Worm (Caenorhabditis elegans) whole organism, L1 larva: ENCODE results near the gene ZK892.3.

Source experiments
- F16B12.6 ChIP-seq: fragments of 150-350 bp; optimal IDR thresholded peaks from 2 replicates; lab custom pipeline; 2014; ENCODE audit warnings: missing biosample characterization, missing genetic modification characterization
- blmp-1 ChIP-seq: fragments of 150-350 bp; optimal IDR thresholded peaks from 2 replicates; lab custom pipeline; 2014; ENCODE audit warnings: missing biosample characterization, missing genetic modification characterization
- ceh-63 ChIP-seq: fragments of 200-800 bp; sonication (Bioruptor generic); optimal IDR thresholded peaks from 2 replicates; lab custom pipeline; 2018; ENCODE audit warnings: mild to moderate bottlenecking, missing genetic modification characterization, missing compliant biosample characterization
- ceh-88 ChIP-seq: fragments of 200-800 bp; sonication (Bioruptor generic); IDR thresholded peaks from 2 replicates; pipeline ENCODE4 v1.3.6; 2022; ENCODE audit warnings: missing genetic modification characterization, missing compliant biosample characterization
- ces-1 ChIP-seq: fragments of 150-350 bp; optimal IDR thresholded peaks from 2 replicates; lab custom pipeline; 2014; ENCODE audit warnings: missing biosample characterization, missing genetic modification reagents, missing genetic modification characterization
- dsc-1 ChIP-seq: sonication (generic microtip); optimal IDR thresholded peaks from 2 replicates; lab custom pipeline; 2016; ENCODE audit warnings: mild to moderate bottlenecking, missing genetic modification characterization, missing compliant biosample characterization
- efl-1 ChIP-seq, 4 experiments: fragments of 150-350 bp; optimal IDR thresholded peaks in 3 of 4; peaks in 1 of 4; 1 replicate in 1 of 4; 2 replicates in 3 of 4; lab custom pipeline; 2014; ENCODE audit warnings: missing biosample characterization in 2 of 4, missing genetic modification characterization in 2 of 4, missing genetic modification reagents in 2 of 4
- efl-3 ChIP-seq: fragments of 200-800 bp; sonication (Bioruptor generic); optimal IDR thresholded peaks from 2 replicates; lab custom pipeline; 2018; ENCODE audit warnings: mild to moderate bottlenecking, missing genetic modification characterization, missing compliant biosample characterization
- egl-13 ChIP-seq: sonication (generic microtip); optimal IDR thresholded peaks from 2 replicates; lab custom pipeline; 2016; ENCODE audit warnings: missing genotype, missing genetic modification reagents, missing genetic modification characterization, missing compliant biosample characterization
- elt-2 ChIP-seq: sonication (generic microtip); optimal IDR thresholded peaks from 2 replicates; lab custom pipeline; 2016; ENCODE audit warnings: missing genetic modification characterization, mild to moderate bottlenecking, inconsistent platforms, missing compliant biosample characterization, missing genetic modification reagents
- elt-3 ChIP-seq, 6 experiments: fragments of 150-350 bp in 1 of 6; sonication (generic microtip); optimal IDR thresholded peaks; 2 replicates each; lab custom pipeline; 2017 to 2018; ENCODE audit warnings: missing biosample characterization in 6 of 6, missing genetic modification characterization in 6 of 6, inconsistent platforms in 1 of 6
- fkh-10 ChIP-seq: sonication (generic microtip); optimal IDR thresholded peaks from 2 replicates; lab custom pipeline; 2017; ENCODE audit warnings: missing biosample characterization, missing genetic modification reagents, missing genetic modification characterization
- fkh-4 ChIP-seq: sonication (generic microtip); optimal IDR thresholded peaks from 2 replicates; lab custom pipeline; 2016; ENCODE audit warnings: missing compliant biosample characterization, missing genetic modification characterization, borderline replicate concordance
- fos-1 ChIP-seq: fragments of 150-350 bp; optimal IDR thresholded peaks from 2 replicates; lab custom pipeline; 2014; ENCODE audit warnings: missing biosample characterization, missing genetic modification characterization
- hlh-17 ChIP-seq: fragments of 200-800 bp; sonication (Bioruptor generic); optimal IDR thresholded peaks from 2 replicates; lab custom pipeline; 2018; ENCODE audit warnings: missing genetic modification characterization, mild to moderate bottlenecking, missing compliant biosample characterization, moderate library complexity, borderline replicate concordance
- hpl-2 ChIP-seq: fragments of 150-350 bp; optimal IDR thresholded peaks from 2 replicates; lab custom pipeline; 2014; ENCODE audit warnings: missing biosample characterization, missing genetic modification reagents, missing genetic modification characterization
- lin-14 ChIP-seq: fragments of 200-800 bp; sonication (Bioruptor generic); optimal IDR thresholded peaks from 2 replicates; lab custom pipeline; 2018; ENCODE audit warnings: mild to moderate bottlenecking, missing genetic modification characterization, moderate library complexity, missing compliant biosample characterization
- lin-35 ChIP-seq, 2 experiments: fragments of 150-350 bp; optimal IDR thresholded peaks; 2 replicates each; lab custom pipeline; 2014; ENCODE audit warnings: missing biosample characterization in 2 of 2, missing genetic modification characterization in 2 of 2, missing genetic modification reagents in 2 of 2
- lin-39 ChIP-seq: fragments of 150-350 bp; optimal IDR thresholded peaks from 2 replicates; lab custom pipeline; 2014; ENCODE audit warnings: missing biosample characterization, missing genetic modification reagents, missing genetic modification characterization
- lsy-2 ChIP-seq, 2 experiments: fragments of 150-350 bp; optimal IDR thresholded peaks; 2 replicates each; lab custom pipeline; 2014; ENCODE audit warnings: missing biosample characterization in 2 of 2, missing genetic modification characterization in 2 of 2
- mab-9 ChIP-seq: fragments of 200-800 bp; sonication (Bioruptor generic); IDR thresholded peaks from 2 replicates; pipeline ENCODE4 v1.3.6; 2022; ENCODE audit warnings: missing genetic modification reagents, missing genetic modification characterization, missing compliant biosample characterization
- mep-1 ChIP-seq: fragments of 150-350 bp; optimal IDR thresholded peaks from 2 replicates; lab custom pipeline; 2014; ENCODE audit warnings: missing biosample characterization, missing genetic modification characterization
- nhr-12 ChIP-seq: sonication (generic microtip); optimal IDR thresholded peaks from 2 replicates; lab custom pipeline; 2017; ENCODE audit warnings: missing biosample characterization, missing genetic modification characterization
- nhr-19 ChIP-seq: fragments of 200-800 bp; sonication (Bioruptor generic); conservative IDR thresholded peaks from 2 replicates; pipeline ENCODE4 v1.3.6; 2022; ENCODE audit warnings: missing genetic modification characterization, missing compliant biosample characterization
- nhr-20 ChIP-seq: sonication (generic microtip); optimal IDR thresholded peaks from 2 replicates; lab custom pipeline; 2016; ENCODE audit warnings: mild to moderate bottlenecking, missing genetic modification characterization, missing compliant biosample characterization
- nhr-71 ChIP-seq: sonication (generic microtip); optimal IDR thresholded peaks from 2 replicates; lab custom pipeline; 2016; ENCODE audit warnings: mild to moderate bottlenecking, missing genetic modification characterization, moderate library complexity, missing compliant biosample characterization
- nhr-85 ChIP-seq: sonication (generic microtip); peaks from one replicate; lab custom pipeline; 2016; ENCODE audit warnings: missing genetic modification characterization, inconsistent platforms, missing compliant biosample characterization
- nhr-90 ChIP-seq: sonication (generic microtip); optimal IDR thresholded peaks from 2 replicates; lab custom pipeline; 2016; ENCODE audit warnings: mild to moderate bottlenecking, missing genetic modification characterization, missing compliant biosample characterization; ENCODE audit not compliant: poor library complexity
- pag-3 ChIP-seq: sonication (generic microtip); optimal IDR thresholded peaks from 2 replicates; lab custom pipeline; 2017; ENCODE audit warnings: missing genetic modification characterization, mild to moderate bottlenecking, missing compliant biosample characterization, antibody characterized with exemption, borderline replicate concordance; ENCODE audit not compliant: insufficient read depth
- pqm-1 ChIP-seq: sonication (generic microtip); optimal IDR thresholded peaks from 3 replicates; lab custom pipeline; 2017; ENCODE audit warnings: missing biosample characterization, missing genetic modification characterization
- rnt-1 ChIP-seq: sonication (generic microtip); optimal IDR thresholded peaks from 2 replicates; lab custom pipeline; 2016; ENCODE audit warnings: mild to moderate bottlenecking, missing genetic modification characterization, moderate library complexity, missing compliant biosample characterization
- skn-1 ChIP-seq: fragments of 150-350 bp; optimal IDR thresholded peaks from 2 replicates; lab custom pipeline; 2014; ENCODE audit warnings: missing biosample characterization, missing genetic modification characterization
- snpc-4 ChIP-seq: fragments of 150-350 bp; optimal IDR thresholded peaks from 2 replicates; lab custom pipeline; 2014; ENCODE audit warnings: missing biosample characterization, missing genetic modification characterization
- snu-23 ChIP-seq: sonication (generic microtip); optimal IDR thresholded peaks from 2 replicates; lab custom pipeline; 2016; ENCODE audit warnings: missing genetic modification characterization, missing compliant biosample characterization
- swsn-7 ChIP-seq: sonication (generic microtip); optimal IDR thresholded peaks from 2 replicates; lab custom pipeline; 2016; ENCODE audit warnings: missing genetic modification characterization, missing compliant biosample characterization
- tbx-2 ChIP-seq: sonication (generic microtip); optimal IDR thresholded peaks from 2 replicates; lab custom pipeline; 2016; ENCODE audit warnings: missing genetic modification characterization, missing compliant biosample characterization
- tlp-1 ChIP-seq: fragments of 150-350 bp; optimal IDR thresholded peaks from 2 replicates; lab custom pipeline; 2014; ENCODE audit warnings: missing biosample characterization, missing genetic modification characterization
- xbp-1 ChIP-seq: sonication (generic microtip); optimal IDR thresholded peaks from 2 replicates; lab custom pipeline; 2016; ENCODE audit warnings: missing genetic modification characterization, missing compliant biosample characterization
- zag-1 ChIP-seq: fragments of 150-350 bp; optimal IDR thresholded peaks from 2 replicates; lab custom pipeline; 2014; ENCODE audit warnings: missing biosample characterization, missing genetic modification characterization
- zip-4 ChIP-seq: fragments of 200-800 bp; sonication (Bioruptor generic); optimal IDR thresholded peaks from 2 replicates; lab custom pipeline; 2018; ENCODE audit warnings: mild to moderate bottlenecking, missing genetic modification characterization, moderate library complexity, missing compliant biosample characterization

Gene ZK892.3

DNA sequence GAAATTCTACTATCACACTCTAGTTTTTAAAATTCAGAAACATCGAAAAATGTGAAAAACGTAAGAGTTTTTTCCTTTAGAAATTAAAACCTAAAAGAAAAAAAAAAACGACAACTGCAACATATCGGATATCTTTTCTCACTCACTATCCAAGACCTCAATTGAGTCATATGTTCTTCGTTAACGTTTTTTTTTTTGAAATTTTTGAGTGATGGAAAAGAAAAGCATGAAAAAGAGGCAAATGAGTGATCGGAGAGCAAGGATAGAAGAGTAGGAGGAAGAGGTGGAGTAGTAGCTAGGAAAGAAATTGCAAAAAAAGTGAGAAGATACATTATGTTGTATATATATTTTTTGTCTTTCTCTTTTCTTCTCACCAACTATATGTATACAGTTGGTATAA lies 12.1 kb upstream of the ZK892.3 start:
- no peak for TF ChIP-seq ceh-63 (GFP tag; lab: Kevin White, UChicago)
- TF ChIP-seq dsc-1 (tag; lab: Kevin White, UChicago), result peak; percentile 50
- peak; percentile 31 for TF ChIP-seq pag-3
- TF ChIP-seq lin-14 (GFP tag; lab: Kevin White, UChicago), result peak; percentile 73
- TF ChIP-seq tbx-2, result peak; percentile 6
- TF ChIP-seq snpc-4, result no peak
- no peak for TF ChIP-seq hlh-17
- TF ChIP-seq blmp-1 (tag; lab: Kevin White, UChicago), result no peak
- peak; percentile 2 for TF ChIP-seq rnt-1
- TF ChIP-seq nhr-85, result no peak
- TF ChIP-seq fkh-4 (tag; lab: Kevin White, UChicago), result no peak
- no peak for TF ChIP-seq swsn-7 (tag; lab: Kevin White, UChicago)
- no peak for TF ChIP-seq egl-13
- no peak for TF ChIP-seq hpl-2 (GFP tag; lab: Kevin White, UChicago)
- TF ChIP-seq ces-1 (GFP tag; lab: Kevin White, UChicago), result no peak

DNA sequence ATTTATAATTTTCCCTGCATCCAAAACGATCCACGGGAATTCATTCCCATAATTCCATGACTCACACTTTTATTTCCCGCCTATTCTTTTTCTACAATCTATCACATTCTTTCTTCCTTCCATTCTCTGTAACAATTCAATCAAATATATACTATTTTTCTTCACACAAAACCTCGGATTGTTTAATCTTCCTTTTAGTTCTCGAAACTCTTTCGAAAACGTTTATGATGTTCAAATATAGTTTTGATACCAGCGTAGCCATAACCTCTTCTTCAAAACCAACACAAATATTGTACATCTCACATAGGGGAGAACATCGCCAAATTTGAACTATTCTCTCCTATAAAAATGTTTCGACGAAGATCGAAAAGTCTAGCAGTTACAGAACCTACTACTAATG lies 10.8 kb upstream of the ZK892.3 start, which contains the start of gene lec-3:
Gene lec-3, plus strand, starts transcription at position 301 of the 400 bp plus-strand sequence.
- TF ChIP-seq ceh-88 (GFP tag; lab: Robert Waterston, UW) (no peak), F16B12.6 (tag; lab: Kevin White, UChicago) (no peak), efl-3 (no peak), zip-4 (GFP tag; lab: Kevin White, UChicago) (no peak), fos-1 (tag; lab: Kevin White, UChicago) (no peak), mep-1 (tag; lab: Kevin White, UChicago) (no peak), tbx-2 (no peak), xbp-1 (tag; lab: Kevin White, UChicago) (no peak), ceh-63 (GFP tag; lab: Kevin White, UChicago) (no peak), lin-39 (no peak)

DNA sequence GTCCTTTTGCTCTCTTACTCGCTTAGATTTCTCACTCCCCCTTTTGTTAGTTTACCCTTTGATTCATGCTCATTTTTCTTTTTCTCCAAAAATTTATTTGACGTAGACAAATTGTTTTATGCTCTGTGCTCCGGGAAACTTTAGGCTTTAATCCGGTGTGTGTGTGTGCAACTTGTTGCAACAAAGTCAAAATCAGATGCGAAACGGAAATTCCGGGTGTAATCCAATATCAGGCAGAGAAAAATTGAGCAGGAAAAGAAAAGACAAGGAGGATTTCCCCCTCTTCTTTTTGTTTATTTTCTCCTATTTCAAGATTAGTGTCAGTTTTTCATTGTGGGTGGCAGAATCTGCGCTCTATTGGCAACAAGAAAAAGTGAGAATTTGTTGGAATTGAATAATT lies 9.2 kb upstream of the ZK892.3 start:
- peak; percentile 67 for TF ChIP-seq lin-14 (GFP tag; lab: Kevin White, UChicago)
- peak; percentile 30 for TF ChIP-seq tbx-2
- TF ChIP-seq fkh-10 (GFP tag; lab: Kevin White, UChicago), result peak; percentile 89
- TF ChIP-seq skn-1, result no peak

DNA sequence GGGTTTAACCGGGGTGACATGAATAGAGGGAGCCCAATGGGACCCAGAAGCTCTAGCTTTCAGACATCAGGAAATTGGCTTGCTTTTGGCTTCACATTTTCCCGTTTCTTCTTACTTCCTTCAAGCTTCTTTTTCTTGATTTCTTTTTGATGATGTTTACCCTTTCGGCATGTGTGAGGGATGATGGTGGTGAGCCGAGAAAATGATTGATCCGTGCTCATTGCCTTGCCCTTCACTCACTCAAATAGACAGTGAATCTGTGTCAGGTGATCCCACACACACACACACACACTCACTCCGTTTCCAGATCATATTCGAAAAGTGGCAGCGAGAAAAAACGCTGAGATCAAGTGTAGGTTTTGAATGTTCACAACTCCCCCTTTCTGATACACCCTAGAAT lies 7.0 kb upstream of the ZK892.3 start:
- TF ChIP-seq nhr-12 (tag; lab: Kevin White, UChicago) (no peak), efl-1 (optimal IDR thresholded peaks at IDR 0.05; lab: Kevin White, UChicago) (no peak), efl-1 (GFP tag; optimal IDR thresholded peaks at IDR 0.05 in 1 of 2; lab: Kevin White, UChicago) (peak in 1 of 2 experiments; percentile 28)

DNA sequence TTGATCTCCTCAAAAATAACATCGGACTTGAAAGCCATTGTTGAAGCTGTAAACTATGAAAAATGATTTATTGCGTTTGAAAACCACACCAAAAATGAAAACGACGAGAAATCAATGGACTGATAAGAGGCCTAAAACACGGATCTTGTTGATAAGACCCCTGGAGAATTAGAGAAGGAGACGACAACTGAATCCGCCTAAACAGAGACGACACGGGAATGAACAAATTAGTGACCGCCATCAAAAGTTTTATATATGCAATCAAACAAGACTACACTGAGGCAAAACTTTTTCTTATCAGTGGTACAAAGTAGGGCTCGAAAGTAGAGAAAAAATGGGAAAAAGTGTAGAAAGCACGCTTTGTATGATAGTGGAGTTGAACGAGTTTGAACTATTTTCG lies 581 bp upstream of the ZK892.3 start, which contains the start of gene nlt-1:
Gene nlt-1, minus strand, starts transcription at position 78 of the 400 bp plus-strand sequence.
- TF ChIP-seq lsy-2 (tag; optimal IDR thresholded peaks at IDR 0.05; lab: Kevin White, UChicago) (peak in 1 of 2 experiments; percentile 31), fos-1 (tag; lab: Kevin White, UChicago) (no peak), elt-2 (tag; lab: Kevin White, UChicago) (peak; percentile 95), mab-9 (GFP tag; lab: Robert Waterston, UW) (no peak), lin-35 (GFP tag; optimal IDR thresholded peaks at IDR 0.05; lab: Kevin White, UChicago) (peak in 1 of 2 experiments; percentile 58), elt-3 (tag; optimal IDR thresholded peaks at IDR 0.05; lab: Kevin White, UChicago) (peak in 1 of 6 experiments; percentile 41), nhr-19 (GFP tag; lab: Robert Waterston, UW) (0 out of 2 replicates have a peak, but pooled peaks have one; percentile 2), tlp-1 (tag; lab: Kevin White, UChicago) (peak; percentile 59), zag-1 (tag; lab: Kevin White, UChicago) (no peak), pqm-1 (peak; percentile 62), snpc-4 (no peak), snu-23 (no peak), blmp-1 (tag; lab: Kevin White, UChicago) (peak; percentile 60), nhr-71 (tag; lab: Kevin White, UChicago) (peak; percentile 38), nhr-20 (tag; lab: Kevin White, UChicago) (peak; percentile 66), nhr-85 (no peak), efl-1 (optimal IDR thresholded peaks at IDR 0.05; lab: Kevin White, UChicago) (no peak), efl-1 (GFP tag; optimal IDR thresholded peaks at IDR 0.05 in 1 of 2; lab: Kevin White, UChicago) (peak in 1 of 2 experiments; percentile 2), nhr-90 (tag; lab: Kevin White, UChicago) (peak; percentile 25)
